Worm (Caenorhabditis elegans): Measurements from ENCODE around the gene B0285.3.

DNA sequence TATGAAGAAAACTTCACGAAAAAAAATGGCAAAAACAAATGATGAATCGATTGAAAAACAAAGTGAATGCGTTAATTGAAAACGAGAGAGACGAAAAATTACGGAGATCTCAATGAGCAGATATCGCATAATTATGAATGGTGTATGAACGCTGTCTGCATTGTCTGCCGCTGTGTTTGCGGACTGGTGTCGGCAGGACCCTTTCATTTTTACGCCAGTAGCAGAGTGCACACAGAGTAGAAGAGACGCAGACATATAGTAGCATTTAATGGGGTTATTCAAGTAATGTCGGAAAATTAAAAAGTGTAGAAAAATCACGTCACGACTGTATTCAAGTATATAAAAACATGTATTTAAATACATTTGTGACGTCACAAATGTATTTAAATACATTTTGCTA is 37.7 kb upstream of the B0285.3 start:
- no peak for TF ChIP-seq unc-62 (GFP tag; optimal IDR thresholded peaks at IDR 0.05)
- no peak for TF ChIP-seq nhr-12 (tag; optimal IDR thresholded peaks at IDR 0.05)
- no peak for TF ChIP-seq ceh-82 (tag; optimal IDR thresholded peaks at IDR 0.05)

Data from whole organism, L2 larva.